Fruit fly (Drosophila melanogaster) whole organism, pupa: ENCODE data around the gene CG18547.

ENCODE experiments used
- CG10348 ChIP-seq: fragments of 200-800 bp; sonication (Bioruptor generic); IDR thresholded peaks from 2 replicates; pipeline ENCODE4 v1.3.6; 2022; ENCODE audit warnings: missing biosample characterization, missing genetic modification characterization
- CG34367 ChIP-seq: fragments of 200-800 bp; sonication (Bioruptor generic); optimal IDR thresholded peaks from 2 replicates; lab custom pipeline; 2018; ENCODE audit warnings: missing biosample characterization, mild to moderate bottlenecking, missing genetic modification characterization
- CG8159 ChIP-seq: fragments of 200-800 bp; sonication (Bioruptor generic); optimal IDR thresholded peaks from 3 replicates; lab custom pipeline; 2018; ENCODE audit warnings: missing biosample characterization, mild to moderate bottlenecking, missing genetic modification characterization, moderate library complexity
- CG9948 ChIP-seq: fragments of 200-800 bp; sonication (Bioruptor generic); optimal IDR thresholded peaks from 2 replicates; lab custom pipeline; 2018; ENCODE audit warnings: missing biosample characterization, mild to moderate bottlenecking, missing genetic modification characterization, moderate library complexity
- D1 ChIP-seq: fragments of 200-800 bp; sonication (Bioruptor generic); optimal IDR thresholded peaks from 2 replicates; lab custom pipeline; 2018; ENCODE audit warnings: missing biosample characterization, mild to moderate bottlenecking, missing genetic modification characterization, moderate library complexity
- Snoo ChIP-seq: fragments of 200-800 bp; sonication (Bioruptor generic); optimal IDR thresholded peaks from 3 replicates; lab custom pipeline; 2017; ENCODE audit warnings: missing biosample characterization, mild to moderate bottlenecking, missing genetic modification characterization, inconsistent platforms
- fd96Ca ChIP-seq: fragments of 200-800 bp; sonication (Bioruptor generic); IDR thresholded peaks from 3 replicates; pipeline ENCODE4 v1.3.6; 2022; ENCODE audit warnings: missing biosample characterization, missing genetic modification characterization
- rn ChIP-seq: fragments of 200-800 bp; sonication (Bioruptor generic); IDR thresholded peaks from 2 replicates; pipeline ENCODE4 v1.3.6; 2022; ENCODE audit warnings: missing biosample characterization, missing genetic modification characterization

dm6 chr3R:11962739-11963214, 17.4 kb downstream of the CG18547 start, which contains the start of the genes CG3281 and aurA:
- TF ChIP-seq rn (no peak), Snoo (tag; lab: Kevin White, UChicago) (peak; percentile 16), fd96Ca (no peak), D1 (tag; lab: Kevin White, UChicago) (no peak), CG34367 (tag; lab: Kevin White, UChicago) (peak; percentile 7), CG10348 (GFP tag; lab: Robert Waterston, UW) (no peak), CG8159 (tag; lab: Kevin White, UChicago) (peak; percentile 60), CG9948 (peak; percentile 44)
